Fruit fly (Drosophila melanogaster) Kc167 (cell line): ENCODE measurements around the gene CG13784.

ENCODE experiments used
- Sin3A ChIP-seq: fragments of >200 bp; optimal IDR thresholded peaks from 2 replicates; lab custom pipeline; 2018; ENCODE audit warnings: missing external identifiers
- h ChIP-seq: fragments of >200 bp; optimal IDR thresholded peaks from 3 replicates; lab custom pipeline; 2018; ENCODE audit warnings: missing external identifiers
- psq ChIP-seq: fragments of >200 bp; optimal IDR thresholded peaks from 2 replicates; lab custom pipeline; 2017; ENCODE audit warnings: missing external identifiers
- ttk ChIP-seq: sonication (Bioruptor generic); optimal IDR thresholded peaks from 2 replicates; lab custom pipeline; 2017; ENCODE audit warnings: missing external identifiers

DNA sequence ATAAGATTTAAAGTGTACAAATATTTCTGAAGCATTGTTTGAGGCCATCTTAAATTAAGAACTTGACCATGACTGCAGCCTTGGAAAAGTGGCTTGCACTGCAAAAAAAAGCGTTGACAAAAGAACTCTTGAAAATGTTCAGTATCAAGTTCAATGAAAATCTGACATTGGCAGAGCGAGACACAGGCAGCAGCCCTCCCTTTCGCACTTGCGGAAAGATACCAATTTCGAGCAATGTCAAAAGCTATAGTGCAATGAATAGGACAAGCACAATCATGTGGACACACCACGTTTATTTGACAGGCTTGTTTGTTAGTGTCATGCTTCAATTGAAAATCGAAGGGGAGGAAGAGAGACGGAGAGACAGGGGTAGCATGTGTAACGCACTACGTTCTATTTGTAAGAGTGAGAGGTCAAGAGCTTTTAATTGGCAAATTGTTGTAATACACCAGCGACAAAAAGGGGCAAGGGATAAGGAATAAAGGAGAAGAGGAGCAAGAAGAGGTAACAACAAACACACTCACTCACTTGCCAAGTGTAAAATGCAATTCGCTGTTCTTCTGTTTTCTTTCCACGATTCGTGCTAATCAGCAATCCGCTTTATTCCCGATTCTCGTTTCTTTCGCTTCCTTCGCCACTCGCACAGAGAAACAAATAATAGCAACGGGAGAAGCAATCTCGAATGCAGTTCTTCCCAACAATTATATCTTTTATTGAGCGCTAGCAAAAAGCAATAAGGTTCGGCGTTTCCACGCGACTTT is 16.2 kb downstream of the CG13784 start:
- TF ChIP-seq psq (lab: Kevin White, UChicago): no peak
- TF ChIP-seq h (lab: Kevin White, UChicago): no peak
- TF ChIP-seq ttk (lab: Kevin White, UChicago): no peak
- no peak for TF ChIP-seq Sin3A (lab: Kevin White, UChicago)
